Worm (Caenorhabditis elegans) whole organism, L2 larva: ENCODE data around the gene F40F11.3.

Experiments used
- C34F6.9 ChIP-seq: fragments of 150-350 bp; optimal IDR thresholded peaks from 2 replicates; lab custom pipeline; 2014; ENCODE audit warnings: missing biosample characterization, missing genetic modification characterization
- F13H6.1 ChIP-seq: sonication (generic microtip); optimal IDR thresholded peaks from 2 replicates; lab custom pipeline; 2016; ENCODE audit warnings: missing genetic modification characterization, missing compliant biosample characterization
- Y55F3AM.14 ChIP-seq: fragments of 200-800 bp; sonication (Bioruptor generic); optimal IDR thresholded peaks from 2 replicates; lab custom pipeline; 2018; ENCODE audit warnings: mild to moderate bottlenecking, missing genetic modification characterization, missing compliant biosample characterization
- ZK546.5 ChIP-seq: sonication (generic microtip); optimal IDR thresholded peaks from 2 replicates; lab custom pipeline; 2017; ENCODE audit warnings: missing biosample characterization, missing genetic modification characterization
- alr-1 ChIP-seq: fragments of 150-350 bp; optimal IDR thresholded peaks from 2 replicates; lab custom pipeline; 2014; ENCODE audit warnings: missing biosample characterization, missing genetic modification characterization
- blmp-1 ChIP-seq: sonication (generic microtip); optimal IDR thresholded peaks from 2 replicates; lab custom pipeline; 2017; ENCODE audit warnings: missing genetic modification characterization, mild to moderate bottlenecking, missing compliant biosample characterization, antibody characterized with exemption, moderate library complexity; ENCODE audit not compliant: insufficient read depth
- ceh-16 ChIP-seq: fragments of 150-350 bp; optimal IDR thresholded peaks from 2 replicates; lab custom pipeline; 2014; ENCODE audit warnings: missing biosample characterization, missing genetic modification characterization
- ceh-82 ChIP-seq: fragments of 150-350 bp; optimal IDR thresholded peaks from 2 replicates; lab custom pipeline; 2014; ENCODE audit warnings: missing biosample characterization, missing genetic modification characterization
- crh-2 ChIP-seq: sonication (generic microtip); optimal IDR thresholded peaks from 2 replicates; lab custom pipeline; 2017; ENCODE audit warnings: missing biosample characterization, missing genetic modification characterization
- dmd-4 ChIP-seq: sonication (generic microtip); optimal IDR thresholded peaks from 2 replicates; lab custom pipeline; 2017; ENCODE audit warnings: missing biosample characterization, missing genetic modification characterization
- egl-27 ChIP-seq: sonication (generic microtip); optimal IDR thresholded peaks from 3 replicates; lab custom pipeline; 2017; ENCODE audit warnings: missing biosample characterization, missing genetic modification reagents, missing genetic modification characterization
- elt-1 ChIP-seq: fragments of 150-350 bp; optimal IDR thresholded peaks from 2 replicates; lab custom pipeline; 2014; ENCODE audit warnings: missing biosample characterization, missing genetic modification characterization
- elt-3 ChIP-seq: sonication (generic microtip); optimal IDR thresholded peaks from 2 replicates; lab custom pipeline; 2017; ENCODE audit warnings: missing biosample characterization, missing genetic modification characterization
- fos-1 ChIP-seq: fragments of 150-350 bp; optimal IDR thresholded peaks from 2 replicates; lab custom pipeline; 2014; ENCODE audit warnings: missing biosample characterization, missing genetic modification characterization
- gmeb-1 ChIP-seq: fragments of 150-350 bp; optimal IDR thresholded peaks from 2 replicates; lab custom pipeline; 2014; ENCODE audit warnings: missing biosample characterization, missing genetic modification characterization
- lin-11 ChIP-seq: fragments of 150-350 bp; sonication (generic microtip); optimal IDR thresholded peaks from 2 replicates; lab custom pipeline; 2014; ENCODE audit warnings: missing biosample characterization, missing genetic modification characterization, inconsistent platforms, mixed read lengths
- lin-13 ChIP-seq: fragments of 150-350 bp; optimal IDR thresholded peaks from 2 replicates; lab custom pipeline; 2014; ENCODE audit warnings: missing biosample characterization, missing genetic modification reagents, missing genetic modification characterization
- lin-39 ChIP-seq: fragments of 150-350 bp; optimal IDR thresholded peaks from 2 replicates; lab custom pipeline; 2014; ENCODE audit warnings: missing biosample characterization, missing genetic modification reagents, missing genetic modification characterization
- lsy-2 ChIP-seq, 2 experiments: fragments of 150-350 bp in 1 of 2; sonication (generic microtip) in 1 of 2; optimal IDR thresholded peaks; 2 replicates each; lab custom pipeline; 2014 to 2017; ENCODE audit warnings: missing biosample characterization in 2 of 2, missing genetic modification characterization in 2 of 2
- mab-5 ChIP-seq: fragments of 150-350 bp; optimal IDR thresholded peaks from 2 replicates; lab custom pipeline; 2014; ENCODE audit warnings: missing biosample characterization, missing genetic modification characterization
- nhr-10 ChIP-seq: sonication (generic microtip); optimal IDR thresholded peaks from 2 replicates; lab custom pipeline; 2017; ENCODE audit warnings: missing biosample characterization, missing genetic modification characterization
- nhr-12 ChIP-seq: fragments of 150-350 bp; optimal IDR thresholded peaks from 2 replicates; lab custom pipeline; 2014; ENCODE audit warnings: missing biosample characterization, missing genetic modification characterization
- nhr-129 ChIP-seq: fragments of 150-350 bp; optimal IDR thresholded peaks from 2 replicates; lab custom pipeline; 2014; ENCODE audit warnings: missing biosample characterization, missing genetic modification characterization
- nhr-21 ChIP-seq: fragments of 150-350 bp; optimal IDR thresholded peaks from 2 replicates; lab custom pipeline; 2014; ENCODE audit warnings: missing biosample characterization, missing genetic modification characterization
- nhr-23 ChIP-seq: fragments of 150-350 bp; optimal IDR thresholded peaks from 2 replicates; lab custom pipeline; 2014; ENCODE audit warnings: missing biosample characterization, missing genetic modification reagents, missing genetic modification characterization
- nhr-237 ChIP-seq: fragments of 150-350 bp; optimal IDR thresholded peaks from 2 replicates; lab custom pipeline; 2014; ENCODE audit warnings: missing biosample characterization, missing genetic modification characterization
- nhr-25 ChIP-seq: fragments of 150-350 bp; sonication (generic microtip); optimal IDR thresholded peaks from 3 replicates; lab custom pipeline; 2014; ENCODE audit warnings: missing biosample characterization, missing genetic modification characterization
- nhr-6 ChIP-seq: fragments of 150-350 bp; optimal IDR thresholded peaks from 2 replicates; lab custom pipeline; 2014; ENCODE audit warnings: missing biosample characterization, missing genetic modification characterization
- nhr-77 ChIP-seq: fragments of 150-350 bp; optimal IDR thresholded peaks from 2 replicates; lab custom pipeline; 2014; ENCODE audit warnings: missing biosample characterization, missing genetic modification characterization
- peb-1 ChIP-seq: fragments of 150-350 bp; optimal IDR thresholded peaks from 2 replicates; lab custom pipeline; 2014; ENCODE audit warnings: missing biosample characterization, missing genetic modification characterization
- sem-4 ChIP-seq: fragments of 150-350 bp; optimal IDR thresholded peaks from 2 replicates; lab custom pipeline; 2014; ENCODE audit warnings: missing biosample characterization, missing genetic modification reagents, missing genetic modification characterization
- sma-9 ChIP-seq, 2 experiments: fragments of 150-350 bp in 1 of 2; sonication (generic microtip) in 1 of 2; optimal IDR thresholded peaks; 2 replicates each; lab custom pipeline; 2014 to 2016; ENCODE audit warnings: missing genetic modification characterization in 2 of 2, mild to moderate bottlenecking in 1 of 2, missing biosample characterization in 1 of 2, missing compliant biosample characterization in 1 of 2, missing genetic modification reagents in 1 of 2, moderate library complexity in 1 of 2
- snpc-4 ChIP-seq: fragments of 150-350 bp; optimal IDR thresholded peaks from 2 replicates; lab custom pipeline; 2014; ENCODE audit warnings: missing biosample characterization, missing genetic modification characterization
- unc-55 ChIP-seq: fragments of 150-350 bp; sonication (generic microtip); optimal IDR thresholded peaks from 3 replicates; lab custom pipeline; 2014; ENCODE audit warnings: missing biosample characterization, missing genetic modification reagents, missing genetic modification characterization
- ztf-4 ChIP-seq: fragments of 150-350 bp; optimal IDR thresholded peaks from 2 replicates; lab custom pipeline; 2014; ENCODE audit warnings: missing biosample characterization, missing genetic modification characterization

Gene F40F11.3

DNA sequence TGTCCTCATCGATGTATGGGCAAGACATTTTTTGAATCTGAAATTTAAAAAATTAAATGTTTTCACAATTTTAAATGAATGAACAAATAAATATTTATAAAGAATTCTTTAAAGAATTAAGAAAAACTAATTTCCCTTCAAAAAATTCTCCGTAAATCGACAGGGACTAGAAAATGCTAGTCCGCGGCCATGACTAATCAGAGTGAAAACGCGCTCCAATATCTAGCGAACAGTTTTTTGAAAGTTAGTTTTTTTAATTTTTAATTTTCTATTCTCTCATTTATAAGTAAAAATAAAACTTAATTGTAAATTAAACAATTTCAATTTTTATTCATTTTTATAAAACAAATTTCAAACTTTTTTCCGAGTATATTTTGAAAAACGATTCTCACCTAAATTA is 983 bp downstream of the F40F11.3 start:
- TF ChIP-seq elt-3 (tag; lab: Kevin White, UChicago) (no peak), fos-1 (peak; percentile 53), nhr-10 (tag; lab: Kevin White, UChicago) (no peak), ceh-82 (tag; lab: Kevin White, UChicago) (no peak), unc-55 (peak; percentile 79), nhr-237 (tag; lab: Kevin White, UChicago) (no peak), lsy-2 (tag; optimal IDR thresholded peaks at IDR 0.05; lab: Kevin White, UChicago) (peak in 1 of 2 experiments; percentile 65), ztf-4 (tag; lab: Kevin White, UChicago) (no peak), nhr-129 (tag; lab: Kevin White, UChicago) (no peak), ZK546.5 (no peak), C34F6.9 (peak; percentile 51), sem-4 (tag; lab: Kevin White, UChicago) (no peak), crh-2 (tag; lab: Kevin White, UChicago) (peak; percentile 27), lin-11 (tag; lab: Kevin White, UChicago) (no peak), gmeb-1 (tag; lab: Kevin White, UChicago) (peak; percentile 7), mab-5 (tag; lab: Kevin White, UChicago) (no peak), egl-27 (no peak), nhr-21 (tag; lab: Kevin White, UChicago) (no peak), F13H6.1 (no peak), lin-39 (tag; lab: Kevin White, UChicago) (no peak), nhr-77 (tag; lab: Kevin White, UChicago) (no peak), Y55F3AM.14 (GFP tag; lab: Kevin White, UChicago) (no peak), lin-13 (GFP tag; lab: Kevin White, UChicago) (peak; percentile 72), nhr-23 (tag; lab: Kevin White, UChicago) (no peak), snpc-4 (tag; lab: Kevin White, UChicago) (no peak), sma-9 (GFP tag; optimal IDR thresholded peaks at IDR 0.05; lab: Kevin White, UChicago) (peak; percentile 51), sma-9 (tag; optimal IDR thresholded peaks at IDR 0.05; lab: Kevin White, UChicago) (no peak), ceh-16 (tag; lab: Kevin White, UChicago) (no peak)

DNA sequence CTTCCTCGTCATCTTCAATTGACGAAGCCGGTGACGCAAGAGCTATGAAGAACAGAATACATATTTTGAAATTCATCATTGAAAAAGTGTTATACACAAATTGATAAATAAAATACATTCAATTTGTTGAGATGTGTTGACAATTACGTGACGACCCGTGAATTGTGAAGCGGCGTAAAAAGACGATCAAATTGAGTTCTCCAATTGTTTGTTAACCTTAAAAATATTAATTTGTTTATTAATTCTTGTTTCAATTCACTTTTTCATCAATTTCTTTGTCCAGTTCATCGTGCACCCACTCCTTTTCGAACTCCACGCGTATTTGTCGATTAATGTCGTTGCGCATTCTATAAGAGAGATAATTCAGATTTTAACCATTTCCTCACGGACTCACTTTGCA is 1.6 kb downstream of the F40F11.3 start, which contains the start of gene spe-36:
TSS of gene spe-36 (minus strand) at position 101 of the 400 bp plus-strand sequence.
- no peak for TF ChIP-seq nhr-25 (tag; lab: Kevin White, UChicago)
- TF ChIP-seq nhr-12, result no peak
- no peak for TF ChIP-seq alr-1 (tag; lab: Kevin White, UChicago)
- TF ChIP-seq nhr-6 (tag; lab: Kevin White, UChicago), result no peak
- TF ChIP-seq crh-2 (tag; lab: Kevin White, UChicago), result no peak
- no peak for TF ChIP-seq blmp-1
- TF ChIP-seq peb-1 (tag; lab: Kevin White, UChicago), result no peak
- no peak for TF ChIP-seq elt-1 (tag; lab: Kevin White, UChicago)
- no peak for TF ChIP-seq nhr-10 (tag; lab: Kevin White, UChicago)
- TF ChIP-seq, all 48 proteins: peak for 0

DNA sequence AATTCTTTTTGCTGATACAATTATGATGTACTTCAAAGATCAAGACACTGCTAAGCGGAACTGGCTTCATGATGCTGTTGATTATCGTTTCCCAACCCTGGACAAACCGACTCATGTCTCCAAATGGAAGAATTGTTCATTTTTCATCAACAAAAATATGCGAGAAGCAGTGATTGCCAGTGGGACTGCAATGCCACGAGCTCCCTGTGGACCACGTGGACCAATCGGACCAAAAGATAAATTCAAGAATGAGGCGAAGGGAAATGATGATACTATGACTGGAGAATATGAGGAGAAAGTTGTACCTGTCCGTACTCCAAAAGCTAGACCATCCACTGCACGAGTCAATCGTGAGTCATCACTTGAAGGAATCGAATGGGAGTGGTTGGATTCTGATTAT is 7.3 kb downstream of the F40F11.3 start:
- TF ChIP-seq lsy-2 (tag; optimal IDR thresholded peaks at IDR 0.05; lab: Kevin White, UChicago), result no peak
- TF ChIP-seq nhr-12, result no peak
- TF ChIP-seq dmd-4 (tag; lab: Kevin White, UChicago), result no peak
- TF ChIP-seq, all 48 proteins: peak for 0

DNA sequence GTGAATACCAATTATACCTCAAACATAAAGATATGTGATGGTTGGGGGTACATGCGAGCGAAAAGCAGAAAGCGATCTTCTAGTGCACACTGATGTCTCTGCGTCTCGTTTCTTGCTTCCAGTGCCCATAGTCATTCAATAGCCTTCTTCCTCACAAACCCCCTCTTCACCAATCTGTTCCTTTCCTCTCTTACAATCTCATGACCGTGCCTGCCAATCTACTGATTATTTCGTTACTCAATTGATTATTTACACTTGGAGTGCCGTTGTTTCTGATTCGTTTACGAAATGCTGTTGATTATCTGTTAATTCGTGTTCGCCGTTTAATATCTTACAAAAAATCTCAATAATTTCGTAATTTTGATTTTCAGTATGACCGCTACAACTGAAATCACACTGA is 8.9 kb downstream of the F40F11.3 start:
- TF ChIP-seq nhr-237 (tag; lab: Kevin White, UChicago), result no peak
- TF ChIP-seq nhr-129 (tag; lab: Kevin White, UChicago), result peak; percentile 10

DNA sequence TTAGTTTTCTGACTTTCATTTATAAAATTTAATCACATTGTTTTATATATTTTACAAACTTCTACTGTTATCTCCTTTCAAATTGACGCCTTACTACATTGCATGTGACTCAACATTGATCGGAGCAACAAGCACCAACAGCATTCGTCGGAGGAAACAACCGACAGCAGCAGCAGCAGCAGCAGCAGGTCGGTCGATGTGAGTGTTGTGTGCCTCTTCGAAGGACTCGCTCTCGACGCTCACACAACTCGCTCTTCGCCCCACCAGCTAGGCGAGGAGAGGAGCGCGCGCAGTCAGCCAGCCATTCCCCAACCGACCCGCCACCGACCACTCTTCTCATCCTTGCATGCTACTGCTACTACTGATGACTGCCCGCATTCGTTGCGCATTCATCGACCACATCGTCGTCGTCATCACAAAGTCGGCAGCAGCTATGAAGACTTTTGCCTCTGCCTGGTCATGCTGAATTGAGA is 9.9 kb downstream of the F40F11.3 start, which contains the start of gene F12F6.1:
TSS of gene F12F6.1 (plus strand) at position 51 of the 473 bp plus-strand sequence.
- peak; percentile 19 for TF ChIP-seq nhr-129 (tag; lab: Kevin White, UChicago)
- TF ChIP-seq lin-11 (tag; lab: Kevin White, UChicago), result peak; percentile 35
- no peak for TF ChIP-seq nhr-12
- TF ChIP-seq, all 48 proteins: peak for 2
